Fruit fly (Drosophila melanogaster) S2 (cell line): ENCODE measurements around the gene Prdm13.
"Not testable (repeated sequence)": the region's sequence is repeated elsewhere in the genome, so short reads cannot be mapped to it uniquely, and the experiment has no call there.

ENCODE experiments used
- CG8478 ChIP-seq: fragments of >200 bp; optimal IDR thresholded peaks from 2 replicates; lab custom pipeline; 2018
- CTCF ChIP-seq, 2 experiments: fragments of >200 bp; optimal IDR thresholded peaks; 2 replicates each; lab custom pipeline; 2018

DNA sequence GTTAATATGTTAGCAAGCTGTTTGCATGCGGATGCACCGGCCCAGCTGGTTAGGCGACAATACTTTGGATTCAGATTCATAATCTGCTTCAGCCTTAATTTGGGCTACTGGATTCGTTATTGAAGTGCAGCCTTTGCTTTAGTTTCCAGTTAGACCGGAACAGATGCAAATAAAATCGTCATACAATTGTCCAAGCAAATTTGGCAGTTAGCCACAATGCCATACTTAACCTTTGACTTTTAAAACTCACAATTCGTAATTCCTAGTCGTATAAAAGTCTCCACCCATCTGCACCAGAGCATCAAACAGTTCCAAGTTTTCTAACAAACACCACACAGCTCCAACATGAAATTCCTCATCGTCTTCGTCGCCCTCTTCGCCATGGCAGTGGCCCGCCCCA, 13.7 kb upstream of the Prdm13 start, which contains the start of gene Lcp65Ab1:
- TF ChIP-seq CTCF (optimal IDR thresholded peaks at IDR 0.05; lab: Kevin White, UChicago); CG8478: not testable (repeated sequence)
